Fruit fly (Drosophila melanogaster) whole organism, embryonic: ENCODE data around the gene Surf1.
A peak's percentile ranks its signal among the peaks of the same experiment; 100 is the strongest.

Source experiments
- CG11560 ChIP-seq: fragments of 200-800 bp; sonication (Bioruptor generic); IDR thresholded peaks from 3 replicates; pipeline ENCODE4 v1.3.6; 2022; ENCODE audit warnings: missing biosample characterization, missing genetic modification characterization
- CG11723 ChIP-seq: fragments of 200-800 bp; sonication (Bioruptor generic); optimal IDR thresholded peaks from 2 replicates; lab custom pipeline; 2017; ENCODE audit warnings: missing biosample characterization, mild to moderate bottlenecking, missing genetic modification characterization
- CG12236 ChIP-seq: fragments of 200-800 bp; sonication (Bioruptor generic); optimal IDR thresholded peaks from 2 replicates; lab custom pipeline; 2016; ENCODE audit warnings: missing biosample characterization, missing genetic modification characterization
- CG13775 ChIP-seq: fragments of 200-800 bp; sonication (Bioruptor generic); optimal IDR thresholded peaks from 3 replicates; lab custom pipeline; 2017; ENCODE audit warnings: missing biosample characterization, mild to moderate bottlenecking, missing genetic modification characterization
- CG15011 ChIP-seq: fragments of 200-800 bp; sonication (Bioruptor generic); optimal IDR thresholded peaks from 3 replicates; lab custom pipeline; 2018; ENCODE audit warnings: missing biosample characterization, mild to moderate bottlenecking, missing genetic modification characterization
- CG2120 ChIP-seq: fragments of 200-800 bp; sonication (Bioruptor generic); optimal IDR thresholded peaks from 3 replicates; lab custom pipeline; 2016; ENCODE audit warnings: missing biosample characterization, missing genetic modification characterization
- CG2678 ChIP-seq: fragments of 200-800 bp; sonication (Bioruptor generic); optimal IDR thresholded peaks from 3 replicates; lab custom pipeline; 2019; ENCODE audit warnings: missing biosample characterization, mild to moderate bottlenecking, missing genetic modification characterization, moderate library complexity
- CG3838 ChIP-seq: fragments of 200-800 bp; sonication (Bioruptor generic); optimal IDR thresholded peaks from 3 replicates; lab custom pipeline; 2016; ENCODE audit warnings: missing biosample characterization, missing genetic modification characterization
- CG3847 ChIP-seq: fragments of 200-800 bp; sonication (Bioruptor generic); IDR thresholded peaks from 2 replicates; pipeline ENCODE4 v1.3.6; 2022; ENCODE audit warnings: missing biosample characterization, missing genetic modification characterization
- CG4360 ChIP-seq: fragments of 200-800 bp; sonication (Bioruptor generic); IDR thresholded peaks from 2 replicates; pipeline ENCODE4 v1.3.6; 2022; ENCODE audit warnings: missing biosample characterization, missing genetic modification characterization
- CG4617 ChIP-seq: fragments of 200-800 bp; sonication (Bioruptor generic); optimal IDR thresholded peaks from 3 replicates; lab custom pipeline; 2016; ENCODE audit warnings: missing biosample characterization, missing genetic modification characterization, borderline replicate concordance
- CG4820 ChIP-seq: fragments of 200-800 bp; sonication (Bioruptor generic); optimal IDR thresholded peaks from 3 replicates; lab custom pipeline; 2016; ENCODE audit warnings: missing biosample characterization, missing genetic modification characterization
- CG7556 ChIP-seq: fragments of 200-800 bp; sonication (Bioruptor generic); optimal IDR thresholded peaks from 2 replicates; lab custom pipeline; 2017; ENCODE audit warnings: missing biosample characterization, mild to moderate bottlenecking, missing genetic modification characterization
- CG7987 ChIP-seq: fragments of 200-800 bp; sonication (Bioruptor generic); optimal IDR thresholded peaks from 2 replicates; lab custom pipeline; 2018; ENCODE audit warnings: missing biosample characterization, mild to moderate bottlenecking, missing genetic modification characterization, moderate library complexity
- CG9609 ChIP-seq: fragments of 200-800 bp; sonication (Bioruptor generic); optimal IDR thresholded peaks from 3 replicates; lab custom pipeline; 2016; ENCODE audit warnings: missing biosample characterization, missing genetic modification characterization
- CG9727 ChIP-seq: fragments of 200-800 bp; sonication (Bioruptor generic); optimal IDR thresholded peaks from 3 replicates; lab custom pipeline; 2017; ENCODE audit warnings: missing biosample characterization, mild to moderate bottlenecking, missing genetic modification characterization
- D ChIP-seq, 2 experiments: fragments of 200-800 bp in 1 of 2; fragments of >200 bp in 1 of 2; sonication (Bioruptor generic) in 1 of 2; optimal IDR thresholded peaks; 2 replicates in 1 of 2; 3 replicates in 1 of 2; lab custom pipeline; 2017; ENCODE audit warnings: mild to moderate bottlenecking in 1 of 2, missing biosample characterization in 1 of 2, missing genetic modification characterization in 1 of 2, missing genetic modification reagents in 1 of 2
- Dek ChIP-seq: fragments of 200-800 bp; sonication (Bioruptor generic); optimal IDR thresholded peaks from 3 replicates; lab custom pipeline; 2019; ENCODE audit warnings: missing biosample characterization, mild to moderate bottlenecking, missing genetic modification characterization, moderate library complexity
- Dip2 ChIP-seq: fragments of 200-800 bp; sonication (Bioruptor generic); IDR thresholded peaks from 2 replicates; pipeline ENCODE4 v1.3.6; 2022; ENCODE audit warnings: missing biosample characterization, missing genetic modification characterization
- Ets65A ChIP-seq: fragments of 200-800 bp; sonication (Bioruptor generic); peaks from one replicate; lab custom pipeline; 2016; ENCODE audit warnings: missing biosample characterization, missing genetic modification characterization
- Fer1 ChIP-seq: fragments of 200-800 bp; sonication (Bioruptor generic); optimal IDR thresholded peaks from 2 replicates; lab custom pipeline; 2017; ENCODE audit warnings: missing biosample characterization, mild to moderate bottlenecking, missing genetic modification characterization
- Hmx ChIP-seq: fragments of 200-800 bp; sonication (Bioruptor generic); optimal IDR thresholded peaks from 2 replicates; lab custom pipeline; 2016; ENCODE audit warnings: missing biosample characterization, missing genetic modification characterization
- Hr39 ChIP-seq: fragments of >200 bp; optimal IDR thresholded peaks from 2 replicates; lab custom pipeline; 2017
- Hsf ChIP-seq: fragments of 200-800 bp; sonication (Bioruptor generic); optimal IDR thresholded peaks from 3 replicates; lab custom pipeline; 2016; ENCODE audit warnings: missing biosample characterization, missing genetic modification characterization
- Lim3 ChIP-seq: fragments of 200-800 bp; sonication (Bioruptor generic); IDR thresholded peaks from 2 replicates; pipeline ENCODE4 v1.3.6; 2022; ENCODE audit warnings: missing biosample characterization, missing genetic modification characterization
- Nf-YC ChIP-seq: fragments of 200-800 bp; optimal IDR thresholded peaks from 3 replicates; lab custom pipeline; 2019; ENCODE audit warnings: missing biosample characterization, mild to moderate bottlenecking, missing genetic modification characterization, moderate library complexity
- Ravus ChIP-seq: fragments of 200-800 bp; sonication (Bioruptor generic); IDR thresholded peaks from 2 replicates; pipeline ENCODE4 v1.3.6; 2022; ENCODE audit warnings: missing biosample characterization, missing genetic modification characterization
- Rfx ChIP-seq: fragments of 200-800 bp; sonication (Bioruptor generic); IDR thresholded peaks from 2 replicates; pipeline ENCODE4 v1.3.6; 2022; ENCODE audit warnings: missing biosample characterization, missing genetic modification characterization
- Sox100B ChIP-seq: fragments of 200-800 bp; sonication (Bioruptor generic); optimal IDR thresholded peaks from 3 replicates; lab custom pipeline; 2018; ENCODE audit warnings: missing biosample characterization, mild to moderate bottlenecking, missing genetic modification characterization
- Taf1 ChIP-seq: fragments of 200-800 bp; sonication (Bioruptor generic); IDR thresholded peaks from 2 replicates; pipeline ENCODE4 v1.3.6; 2022; ENCODE audit warnings: missing biosample characterization, missing genetic modification characterization
- al ChIP-seq: fragments of 200-800 bp; sonication (Bioruptor generic); IDR thresholded peaks from 2 replicates; pipeline ENCODE4 v1.3.6; 2022; ENCODE audit warnings: missing biosample characterization, missing genetic modification characterization
- aop ChIP-seq: fragments of 200-800 bp; sonication (Bioruptor generic); IDR thresholded peaks from 2 replicates; pipeline ENCODE4 v1.3.6; 2022; ENCODE audit warnings: missing biosample characterization, missing genetic modification characterization
- chif ChIP-seq, 2 experiments: fragments of 200-800 bp; sonication (Bioruptor generic); optimal IDR thresholded peaks; 3 replicates each; lab custom pipeline; 2016; ENCODE audit warnings: missing biosample characterization in 2 of 2, missing genetic modification characterization in 2 of 2
- crp ChIP-seq, 2 experiments: fragments of 200-800 bp; sonication (Bioruptor generic); optimal IDR thresholded peaks; 2 replicates in 1 of 2; 3 replicates in 1 of 2; lab custom pipeline; 2017; ENCODE audit warnings: missing biosample characterization in 2 of 2, missing genetic modification characterization in 2 of 2, mild to moderate bottlenecking in 1 of 2, moderate library complexity in 1 of 2
- danr ChIP-seq: fragments of 200-800 bp; sonication (Bioruptor generic); IDR thresholded peaks from 2 replicates; pipeline ENCODE4 v1.3.6; 2022; ENCODE audit warnings: missing biosample characterization, missing genetic modification characterization
- dm ChIP-seq: fragments of 200-800 bp; sonication (Bioruptor generic); optimal IDR thresholded peaks from 3 replicates; lab custom pipeline; 2016; ENCODE audit warnings: missing biosample characterization, missing genetic modification characterization
- fd3F ChIP-seq: fragments of 200-800 bp; sonication (Bioruptor generic); optimal IDR thresholded peaks from 2 replicates; lab custom pipeline; 2018; ENCODE audit warnings: missing biosample characterization, mild to moderate bottlenecking, missing genetic modification characterization, moderate library complexity
- fd96Cb ChIP-seq: fragments of 200-800 bp; sonication (Bioruptor generic); optimal IDR thresholded peaks from 2 replicates; lab custom pipeline; 2018; ENCODE audit warnings: missing biosample characterization, mild to moderate bottlenecking, missing genetic modification characterization, moderate library complexity
- grn ChIP-seq: fragments of 200-800 bp; sonication (Bioruptor generic); optimal IDR thresholded peaks from 3 replicates; lab custom pipeline; 2017; ENCODE audit warnings: missing biosample characterization, missing genetic modification characterization
- hb ChIP-seq: fragments of 200-800 bp; sonication (Bioruptor generic); IDR thresholded peaks from 3 replicates; pipeline ENCODE4 v1.3.6; 2022; ENCODE audit warnings: missing biosample characterization, missing genetic modification characterization; ENCODE audit not compliant: partially characterized antibody
- mirr ChIP-seq: fragments of 200-800 bp; sonication (Bioruptor generic); optimal IDR thresholded peaks from 3 replicates; lab custom pipeline; 2018; ENCODE audit warnings: missing biosample characterization, mild to moderate bottlenecking, missing genetic modification characterization
- nerfin-1 ChIP-seq: fragments of 200-800 bp; sonication (Bioruptor generic); optimal IDR thresholded peaks from 3 replicates; lab custom pipeline; 2019; ENCODE audit warnings: missing biosample characterization, mild to moderate bottlenecking, missing genetic modification characterization, moderate library complexity
- pum ChIP-seq: fragments of 200-800 bp; sonication (Bioruptor generic); optimal IDR thresholded peaks from 2 replicates; lab custom pipeline; 2016; ENCODE audit warnings: missing biosample characterization, missing genetic modification characterization
- ranshi ChIP-seq: fragments of 200-800 bp; sonication (Bioruptor generic); IDR thresholded peaks from 2 replicates; pipeline ENCODE4 v1.3.6; 2022; ENCODE audit warnings: missing biosample characterization, missing genetic modification characterization
- scrt ChIP-seq: fragments of 200-800 bp; sonication (Bioruptor generic); optimal IDR thresholded peaks from 2 replicates; lab custom pipeline; 2018; ENCODE audit warnings: missing biosample characterization, mild to moderate bottlenecking, missing genetic modification characterization, moderate library complexity
- sim ChIP-seq: fragments of 200-800 bp; sonication (Bioruptor generic); IDR thresholded peaks from 2 replicates; pipeline ENCODE4 v1.3.6; 2022; ENCODE audit warnings: missing biosample characterization, missing genetic modification characterization
- slp2 ChIP-seq: fragments of 200-800 bp; sonication (Bioruptor generic); optimal IDR thresholded peaks from 2 replicates; lab custom pipeline; 2016; ENCODE audit warnings: missing biosample characterization, missing genetic modification characterization
- sr ChIP-seq: fragments of 200-800 bp; sonication (Bioruptor generic); IDR thresholded peaks from 3 replicates; pipeline ENCODE4 v1.3.6; 2022; ENCODE audit warnings: missing biosample characterization, missing genetic modification characterization

Gene Surf1

dm6 chr3L:6955254-6956229, 2.6 kb upstream of the Surf1 start, which contains the start of the genes CG10077 and CG9948 (continued):
- TF ChIP-seq CG9609 (GFP tag; lab: Kevin White, UChicago) (peak; percentile 22), D (optimal IDR thresholded peaks at IDR 0.05; lab: Kevin White, UChicago) (no peak), D (GFP tag; optimal IDR thresholded peaks at IDR 0.05; lab: Kevin White, UChicago) (peak; percentile 76), CG9727 (peak; percentile 85), CG7556 (GFP tag; lab: Kevin White, UChicago) (peak; percentile 84), CG11723 (GFP tag; lab: Kevin White, UChicago) (peak; percentile 69), Rfx (peak; percentile 94), Taf1 (GFP tag; lab: Robert Waterston, UW) (peak; percentile 85), Hmx (GFP tag; lab: Kevin White, UChicago) (peak; percentile 65), CG15011 (GFP tag; lab: Kevin White, UChicago) (peak; percentile 72), sim (peak; percentile 75; the same call in 1 of the 2 replicates), al (peak; percentile 79), CG2678 (tag; lab: Kevin White, UChicago) (peak; percentile 93), Fer1 (GFP tag; lab: Kevin White, UChicago) (peak; percentile 91), Dip2 (GFP tag; lab: Robert Waterston, UW) (no peak), grn (GFP tag; lab: Kevin White, UChicago) (no peak), slp2 (GFP tag; lab: Kevin White, UChicago) (peak; percentile 19), sr (GFP tag; lab: Robert Waterston, UW) (0 out of 3 replicates have a peak, but pooled peaks have one; percentile 25), Sox100B (peak; percentile 79), CG3838 (GFP tag; lab: Kevin White, UChicago) (peak; percentile 27), fd3F (GFP tag; lab: Kevin White, UChicago) (peak; percentile 85), danr (GFP tag; lab: Robert Waterston, UW) (peak; percentile 77), CG4360 (GFP tag; lab: Robert Waterston, UW) (peak; percentile 56), Ravus (GFP tag; lab: Robert Waterston, UW) (peak; percentile 80), dm (peak; percentile 27), Ets65A (GFP tag; lab: Kevin White, UChicago) (peak; percentile 87), CG13775 (GFP tag; lab: Kevin White, UChicago) (peak; percentile 85), scrt (GFP tag; lab: Kevin White, UChicago) (peak; percentile 65), nerfin-1 (tag; lab: Kevin White, UChicago) (peak; percentile 85), Dek (peak; percentile 89), Lim3 (GFP tag; lab: Robert Waterston, UW) (peak; percentile 55), chif (GFP tag; optimal IDR thresholded peaks at IDR 0.05; lab: Kevin White, UChicago) (peak; percentile 32 to 77), Nf-YC (tag; lab: Kevin White, UChicago) (peak; percentile 85), Hr39 (no peak), pum (GFP tag; lab: Kevin White, UChicago) (peak; percentile 66), CG11560 (peak; percentile 63; the same call in 2 of the 3 replicates), hb (GFP tag; lab: Robert Waterston, UW) (peak; percentile 78; the same call in 2 of the 3 replicates), CG3847 (GFP tag; lab: Robert Waterston, UW) (peak; percentile 89), Hsf (GFP tag; lab: Kevin White, UChicago) (peak; percentile 87), ranshi (GFP tag; lab: Robert Waterston, UW) (peak; percentile 91), CG12236 (peak; percentile 33), CG4820 (peak; percentile 78), fd96Cb (tag; lab: Kevin White, UChicago) (peak; percentile 88), CG4617 (GFP tag; lab: Kevin White, UChicago) (peak; percentile 82), CG7987 (GFP tag; lab: Kevin White, UChicago) (peak; percentile 79), CG2120 (GFP tag; lab: Kevin White, UChicago) (peak; percentile 89), mirr (GFP tag; lab: Kevin White, UChicago) (peak; percentile 83), crp (GFP tag; optimal IDR thresholded peaks at IDR 0.05; lab: Kevin White, UChicago) (peak in 1 of 2 experiments; percentile 50), aop (GFP tag; lab: Robert Waterston, UW) (0 out of 2 replicates have a peak, but pooled peaks have one; percentile 17)
